Worm (Caenorhabditis elegans) whole organism, midembryonic: ENCODE measurements around the gene clc-18.

Experiments
- flt-1 ChIP-seq: fragments of 200-800 bp; sonication (Bioruptor generic); IDR thresholded peaks from 2 replicates; pipeline ENCODE4 v1.3.6; 2022; ENCODE audit warnings: missing genetic modification characterization, missing compliant biosample characterization
- klf-2 ChIP-seq: fragments of 200-800 bp; sonication (Bioruptor generic); conservative IDR thresholded peaks from 2 replicates; pipeline ENCODE4 v1.3.6; 2022; ENCODE audit warnings: missing genetic modification reagents, missing genetic modification characterization, missing compliant biosample characterization
- ref-1 ChIP-seq: fragments of 200-800 bp; sonication (Bioruptor generic); conservative IDR thresholded peaks from 2 replicates; pipeline ENCODE4 v1.3.6; 2022; ENCODE audit warnings: missing genetic modification reagents, missing genetic modification characterization, missing compliant biosample characterization
- tab-1 ChIP-seq: fragments of 200-800 bp; sonication (Bioruptor generic); IDR thresholded peaks from 2 replicates; pipeline ENCODE4 v1.3.6; 2022; ENCODE audit warnings: missing genetic modification characterization, missing compliant biosample characterization

ce11 chrV:4101567-4101966 lies 8.2 kb downstream of the clc-18 start, which contains the start of gene srj-40:
- TF ChIP-seq flt-1 (GFP tag; lab: Robert Waterston, UW) (no peak), tab-1 (GFP tag; lab: Robert Waterston, UW) (no peak), klf-2 (GFP tag; lab: Robert Waterston, UW) (no peak), ref-1 (GFP tag; lab: Robert Waterston, UW) (no peak)
